Fruit fly (Drosophila melanogaster) S2 (cell line): ENCODE data around the gene CG4318.
"Not testable (repeated sequence)": the region's sequence is repeated elsewhere in the genome, so short reads cannot be mapped to it uniquely, and the experiment has no call there.

Experiments used
- CG8478 ChIP-seq: fragments of >200 bp; optimal IDR thresholded peaks from 2 replicates; lab custom pipeline; 2018
- CTCF ChIP-seq, 2 experiments: fragments of >200 bp; optimal IDR thresholded peaks; 2 replicates each; lab custom pipeline; 2018

- TF ChIP-seq CG8478 (lab: Kevin White, UChicago); CTCF (optimal IDR thresholded peaks at IDR 0.05; lab: Kevin White, UChicago): not testable (repeated sequence)
Observed at dm6 chrX:13177720-13178119, 23.0 kb upstream of the CG4318 start, which contains the start of gene CG32640.
